Worm (Caenorhabditis elegans) whole organism, L4 larva: ENCODE data around the gene srd-9.

Experiments used
- F10B5.3 ChIP-seq: sonication (generic microtip); optimal IDR thresholded peaks from 2 replicates; lab custom pipeline; 2016; ENCODE audit warnings: mild to moderate bottlenecking, missing genetic modification characterization, missing compliant biosample characterization
- Y48G9A.11 ChIP-seq: fragments of 200-800 bp; sonication (Bioruptor generic); IDR thresholded peaks from 2 replicates; pipeline ENCODE4 v1.3.6; 2022; ENCODE audit warnings: missing genetic modification reagents, missing genetic modification characterization, missing compliant biosample characterization
- arid-1 ChIP-seq: fragments of 200-800 bp; sonication (Bioruptor generic); conservative IDR thresholded peaks from 2 replicates; pipeline ENCODE4 v1.3.6; 2022; ENCODE audit warnings: missing genetic modification reagents, missing genetic modification characterization, missing compliant biosample characterization
- daf-8 ChIP-seq: fragments of 200-800 bp; sonication (Bioruptor generic); IDR thresholded peaks from 2 replicates; pipeline ENCODE4 v1.3.6; 2022; ENCODE audit warnings: missing genetic modification characterization, missing compliant biosample characterization
- egl-27 ChIP-seq: sonication (generic microtip); optimal IDR thresholded peaks from 3 replicates; lab custom pipeline; 2017; ENCODE audit warnings: missing biosample characterization, missing genetic modification reagents, missing genetic modification characterization
- lin-13 ChIP-seq: fragments of 150-350 bp; optimal IDR thresholded peaks from 2 replicates; lab custom pipeline; 2014; ENCODE audit warnings: missing biosample characterization, missing genetic modification reagents, missing genetic modification characterization
- lin-15B ChIP-seq: fragments of 150-350 bp; sonication (generic microtip); optimal IDR thresholded peaks from 3 replicates; lab custom pipeline; 2014; ENCODE audit warnings: missing biosample characterization, missing genetic modification characterization
- lin-39 ChIP-seq: fragments of 150-350 bp; optimal IDR thresholded peaks from 2 replicates; lab custom pipeline; 2014; ENCODE audit warnings: missing biosample characterization, missing genetic modification reagents, missing genetic modification characterization
- lir-3 ChIP-seq: sonication (generic microtip); optimal IDR thresholded peaks from 2 replicates; lab custom pipeline; 2016; ENCODE audit warnings: mild to moderate bottlenecking, missing genetic modification characterization, missing compliant biosample characterization
- nhr-237 ChIP-seq: sonication (generic microtip); optimal IDR thresholded peaks from 2 replicates; lab custom pipeline; 2017; ENCODE audit warnings: missing biosample characterization, missing genetic modification characterization
- nhr-77 ChIP-seq: fragments of 150-350 bp; optimal IDR thresholded peaks from 2 replicates; lab custom pipeline; 2014; ENCODE audit warnings: missing biosample characterization, missing genetic modification characterization
- tag-97 ChIP-seq: fragments of 200-800 bp; sonication (Bioruptor generic); IDR thresholded peaks from 2 replicates; pipeline ENCODE4 v1.3.6; 2022; ENCODE audit warnings: missing genetic modification characterization, missing compliant biosample characterization
- zip-2 ChIP-seq: fragments of 150-350 bp; optimal IDR thresholded peaks from 2 replicates; lab custom pipeline; 2014; ENCODE audit warnings: missing biosample characterization, missing genetic modification characterization

DNA sequence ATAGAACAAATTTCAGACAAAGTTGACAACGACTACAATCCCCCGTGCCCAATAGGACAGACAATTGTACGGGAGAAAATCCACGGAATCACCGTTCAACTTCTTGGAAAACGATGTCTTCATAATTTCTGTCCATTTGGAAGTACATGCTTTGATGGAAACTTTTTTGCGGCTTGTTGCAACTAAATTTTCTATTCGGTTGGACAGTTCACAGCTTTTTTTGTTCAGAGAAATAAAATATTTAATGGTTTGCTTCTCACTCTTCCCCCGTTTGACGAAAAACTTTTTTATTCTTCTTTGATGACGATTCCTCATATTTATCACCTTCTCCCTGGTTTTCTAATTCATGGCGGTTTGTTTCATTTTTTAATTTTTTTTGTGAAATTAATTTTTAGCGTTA lies 37.5 kb upstream of the srd-9 start, which contains the start of gene C10G8.2:
- TF ChIP-seq lin-39 (tag; lab: Kevin White, UChicago) (no peak), tag-97 (GFP tag; lab: Robert Waterston, UW) (no peak), arid-1 (GFP tag; lab: Robert Waterston, UW) (no peak), nhr-237 (tag; lab: Kevin White, UChicago) (no peak), Y48G9A.11 (no peak), daf-8 (no peak), lin-13 (GFP tag; lab: Kevin White, UChicago) (no peak), F10B5.3 (no peak), lir-3 (tag; lab: Kevin White, UChicago) (no peak), lin-15B (no peak), zip-2 (tag; lab: Kevin White, UChicago) (no peak), egl-27 (tag; lab: Kevin White, UChicago) (no peak), nhr-77 (tag; lab: Kevin White, UChicago) (no peak)
